Fruit fly (Drosophila melanogaster): Measurements from ENCODE around the gene CG7465.

CG7465 gene

DNA sequence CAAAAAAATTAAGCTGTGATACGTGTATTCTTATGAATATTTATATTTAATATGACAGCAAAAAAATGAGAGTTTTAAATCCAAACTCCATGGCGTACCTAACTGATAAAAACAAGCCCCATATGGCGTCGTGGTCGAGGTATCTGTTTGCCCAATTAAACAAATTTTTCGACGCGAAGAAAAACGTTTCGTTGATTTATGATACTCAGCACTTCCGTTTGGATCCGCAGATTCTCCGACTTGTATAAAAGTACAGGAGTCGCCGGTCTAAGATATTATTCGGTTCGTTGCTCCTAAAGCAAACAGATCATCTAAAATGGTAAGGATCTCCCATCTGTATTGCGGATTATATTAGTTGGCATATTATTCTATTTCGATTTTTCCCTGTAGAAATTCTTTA is 8.6 kb upstream of the CG7465 start, which contains the start of gene CG32248:
CG32248 (plus strand) TSS at position 301 of the 400 bp plus-strand sequence.
- TF ChIP-seq CG8478 (optimal IDR thresholded peaks at IDR 0.05), result no peak
- no peak for TF ChIP-seq CTCF (optimal IDR thresholded peaks at IDR 0.05)

DNA sequence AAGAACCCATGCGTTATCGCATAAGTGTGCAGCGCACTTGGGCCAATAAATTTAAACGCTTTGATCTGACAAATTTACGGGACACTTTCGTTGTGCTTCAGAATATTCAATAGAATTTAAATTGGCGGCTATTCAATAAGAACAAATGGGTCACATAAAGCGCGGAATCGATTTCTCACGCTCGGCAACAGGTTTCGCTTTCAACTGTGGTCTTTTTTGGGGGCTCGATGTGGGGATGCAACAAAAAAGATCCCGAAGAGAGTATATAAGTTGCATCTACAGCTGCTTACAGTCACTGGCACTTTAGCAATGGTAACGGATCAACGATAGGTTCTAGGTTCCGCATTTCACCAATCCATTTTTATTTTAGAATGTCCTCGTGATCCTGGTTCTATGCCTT is 7.3 kb upstream of the CG7465 start, which contains the start of gene CG11349:
CG11349 (plus strand) TSS at position 301 of the 400 bp plus-strand sequence.
- no peak for TF ChIP-seq CTCF (optimal IDR thresholded peaks at IDR 0.05)
- no peak for TF ChIP-seq CG8478 (optimal IDR thresholded peaks at IDR 0.05)

DNA sequence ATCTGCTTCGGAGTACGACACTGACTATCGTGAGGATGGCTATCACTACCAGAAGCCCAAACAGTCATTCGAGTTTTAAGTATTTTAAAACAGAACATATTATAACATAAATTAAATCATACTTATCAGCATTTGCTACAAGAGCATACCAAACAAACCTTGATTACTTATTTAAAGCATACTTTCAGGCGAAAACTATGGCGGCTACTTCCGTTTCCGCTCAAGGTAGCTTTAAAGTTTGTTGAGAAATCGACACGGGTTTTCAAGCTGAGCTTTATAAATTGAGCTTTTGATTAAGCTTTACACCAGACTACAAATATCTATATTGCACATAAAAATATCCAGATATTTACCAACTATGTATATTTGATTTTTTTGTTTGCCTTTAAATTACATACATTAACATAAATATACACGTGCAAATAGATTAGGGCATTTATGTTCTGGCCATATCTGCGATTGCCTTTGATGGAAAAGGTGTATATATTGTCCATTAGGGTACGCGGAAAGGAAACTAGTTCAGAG is 5.1 kb upstream of the CG7465 start:
- TF ChIP-seq CTCF (optimal IDR thresholded peaks at IDR 0.05) (no peak), CG8478 (optimal IDR thresholded peaks at IDR 0.05) (no peak)

DNA sequence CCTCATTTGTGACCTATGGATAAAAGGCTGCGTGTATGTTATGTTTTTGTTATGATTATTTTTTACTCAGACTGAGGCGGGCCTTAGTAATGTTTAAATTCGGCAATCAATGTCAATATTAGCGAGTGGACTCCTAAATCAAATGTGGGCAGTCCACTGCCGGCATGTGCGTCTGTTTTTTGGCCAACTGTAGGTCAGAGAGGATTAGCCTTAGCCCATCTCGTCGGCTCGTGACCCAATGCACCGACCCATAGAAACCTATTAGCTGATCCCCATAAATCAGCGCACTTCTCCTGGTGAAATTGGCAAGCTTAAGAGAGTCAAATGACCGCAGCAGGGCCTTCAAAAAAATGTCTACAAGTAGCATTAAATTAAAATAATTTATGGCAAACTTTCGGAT is 4.4 kb upstream of the CG7465 start:
- no peak for TF ChIP-seq CG8478 (optimal IDR thresholded peaks at IDR 0.05)
- TF ChIP-seq CTCF (optimal IDR thresholded peaks at IDR 0.05), result no peak

DNA sequence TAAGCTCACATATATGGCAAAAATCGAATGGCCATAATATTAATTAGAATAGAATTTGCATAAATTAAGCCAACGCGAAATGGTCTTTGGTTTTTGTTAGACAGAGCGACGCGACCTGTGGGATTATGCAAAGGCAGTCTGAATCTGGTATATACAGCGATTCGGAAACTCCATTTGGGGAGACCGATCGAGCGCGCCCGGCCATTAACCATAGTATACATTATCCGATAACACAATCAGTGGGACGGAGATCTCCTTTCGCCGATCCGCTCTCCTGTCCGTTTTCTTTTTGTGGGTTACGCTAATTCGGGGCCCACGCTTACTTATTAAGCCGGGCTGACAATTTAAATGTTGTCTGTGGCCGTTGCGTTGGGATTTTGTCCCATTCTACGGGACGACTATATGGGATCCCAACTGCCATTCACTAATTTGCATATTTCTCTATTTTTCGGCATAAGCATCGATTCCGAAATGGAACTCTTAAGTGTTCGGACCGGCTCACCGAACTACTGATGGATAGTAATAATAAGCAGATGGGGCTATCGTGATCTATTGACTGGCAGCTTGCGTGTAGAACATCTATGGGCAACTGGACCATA is 2.3 kb upstream of the CG7465 start:
- TF ChIP-seq CG8478 (optimal IDR thresholded peaks at IDR 0.05) (no peak), CTCF (optimal IDR thresholded peaks at IDR 0.05) (no peak)

DNA sequence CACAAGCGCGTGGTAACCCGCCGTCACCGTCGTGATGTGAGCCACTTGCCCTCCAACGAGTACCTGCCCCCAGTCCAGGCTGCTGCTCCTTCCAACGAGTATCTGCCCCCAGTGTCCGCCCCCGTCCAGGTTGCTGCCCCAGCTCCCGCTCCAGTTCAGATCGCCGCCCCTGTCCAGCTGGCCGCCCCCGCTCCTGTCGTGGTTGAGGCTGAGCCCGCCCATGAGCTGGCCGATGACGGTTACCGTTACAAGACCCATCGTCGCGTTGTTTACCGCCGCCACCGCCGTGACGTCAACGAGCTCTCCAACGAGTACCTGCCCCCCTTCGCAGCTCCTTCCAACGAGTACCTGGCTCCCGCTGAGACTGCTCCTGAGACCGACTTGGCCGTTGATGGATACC is 681 bp downstream of the CG7465 start:
- TF ChIP-seq CG8478 (optimal IDR thresholded peaks at IDR 0.05) (no peak), CTCF (optimal IDR thresholded peaks at IDR 0.05) (no peak)

DNA sequence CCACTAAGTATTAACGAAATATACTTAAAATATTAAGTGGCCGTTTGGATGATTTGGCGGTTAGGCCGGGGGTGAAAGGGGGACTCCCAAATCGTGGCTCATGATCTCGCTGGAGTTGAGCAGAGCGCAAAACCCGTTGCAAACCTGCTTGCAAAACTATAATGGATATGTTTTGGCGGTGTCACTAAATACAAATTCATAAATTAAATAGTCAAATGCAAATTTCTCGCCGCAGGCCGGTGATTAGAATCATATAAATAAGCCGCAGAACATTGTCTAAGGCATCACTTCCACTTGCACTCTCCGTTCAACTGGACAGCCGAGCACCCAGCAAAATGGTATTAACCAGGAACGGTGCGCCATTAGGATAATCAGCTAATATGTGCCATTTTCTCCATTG is 2.4 kb downstream of the CG7465 start, which contains the start of gene CG11350:
CG11350 (plus strand) TSS at position 301 of the 400 bp plus-strand sequence.
- TF ChIP-seq CTCF (optimal IDR thresholded peaks at IDR 0.05) (no peak), CG8478 (optimal IDR thresholded peaks at IDR 0.05) (no peak)

DNA sequence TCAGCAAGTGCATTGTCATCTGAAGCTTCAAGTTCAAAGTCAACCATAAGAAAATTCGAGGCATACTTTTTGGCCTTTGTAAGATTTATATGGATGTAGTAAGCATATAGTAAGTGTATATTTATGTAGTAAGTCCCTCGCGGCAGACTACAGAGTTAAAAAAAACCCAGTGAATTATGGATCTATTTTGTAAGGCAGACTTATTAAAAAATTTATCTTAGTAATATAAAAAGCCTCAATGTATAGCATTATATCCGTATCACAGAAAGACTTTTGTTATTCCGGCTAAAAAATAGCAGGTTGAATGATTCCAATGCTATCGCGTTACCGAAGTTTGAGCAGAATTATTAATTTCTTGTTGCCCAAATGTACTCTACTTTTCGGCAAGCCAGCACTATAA is 4.5 kb downstream of the CG7465 start:
- TF ChIP-seq CG8478 (optimal IDR thresholded peaks at IDR 0.05), result no peak
- no peak for TF ChIP-seq CTCF (optimal IDR thresholded peaks at IDR 0.05)

DNA sequence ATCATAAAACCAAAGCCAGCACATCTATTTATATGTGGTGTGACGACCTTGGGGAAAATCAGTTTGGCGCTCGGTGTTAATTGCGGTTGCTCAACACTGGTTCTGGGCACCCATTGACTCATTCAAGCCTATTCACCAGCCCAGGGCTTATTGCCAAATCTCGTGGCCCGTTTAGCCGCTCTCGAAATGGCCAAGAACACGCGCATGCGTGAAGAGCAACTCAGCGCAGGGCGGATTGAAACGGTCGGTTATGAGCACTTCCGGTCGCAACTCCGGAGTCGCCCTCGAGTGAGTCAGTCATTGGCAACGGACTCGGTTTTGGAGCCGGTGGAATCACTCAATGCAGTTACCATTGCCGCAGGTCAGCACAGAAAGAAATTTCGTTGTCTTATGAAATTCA is 9.4 kb downstream of the CG7465 start:
- TF ChIP-seq CTCF (optimal IDR thresholded peaks at IDR 0.05), result no peak

DNA sequence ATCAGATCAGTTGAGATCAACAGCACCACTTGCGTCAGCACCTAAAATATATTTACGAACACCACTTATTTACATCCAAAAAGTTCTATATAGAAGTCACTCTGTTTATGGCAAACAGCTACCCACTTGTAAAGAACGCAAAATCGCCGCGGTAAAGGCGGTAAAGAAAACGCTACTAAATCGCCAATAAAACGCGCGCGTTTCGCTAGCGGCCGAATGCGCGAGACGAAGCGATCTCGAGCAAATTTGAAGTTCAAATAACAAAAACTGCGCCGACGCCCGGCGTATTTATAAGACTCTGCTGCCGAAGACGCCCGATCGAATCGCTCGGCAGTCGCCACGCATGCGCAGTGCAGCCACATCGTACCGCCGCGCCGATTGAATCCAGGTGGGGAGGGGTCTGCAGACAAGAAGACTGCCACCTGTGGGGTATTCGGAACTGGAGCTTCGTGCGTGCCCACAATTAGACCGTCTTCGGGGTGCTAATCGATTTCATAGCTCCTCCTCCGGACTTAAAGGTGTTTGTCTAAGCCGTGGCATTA is 10.7 kb downstream of the CG7465 start, which contains the start of gene CG13722:
CG13722 (minus strand) TSS at position 262 of the 542 bp plus-strand sequence.
- no peak for TF ChIP-seq CTCF (optimal IDR thresholded peaks at IDR 0.05)
- no peak for TF ChIP-seq CG8478 (optimal IDR thresholded peaks at IDR 0.05)

DNA sequence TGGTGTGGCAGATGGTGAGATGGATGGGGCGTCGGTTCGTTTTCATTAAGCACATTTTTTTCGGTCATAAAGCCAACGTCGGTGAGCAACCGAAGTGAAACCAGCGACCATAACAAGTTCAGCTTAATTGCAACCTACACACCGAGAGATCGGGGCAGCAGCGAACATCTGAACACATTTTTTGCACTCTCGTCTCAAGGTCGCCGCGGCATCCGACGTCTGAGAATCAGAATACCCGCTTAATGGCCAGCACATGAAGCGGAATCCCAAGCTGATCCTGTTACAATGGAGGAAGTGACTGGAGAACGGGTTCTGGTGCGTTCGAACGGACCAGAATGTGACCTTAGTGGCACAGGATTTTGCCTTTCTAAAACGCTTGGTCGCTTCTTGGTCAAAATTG is 13.5 kb downstream of the CG7465 start:
- TF ChIP-seq CTCF (optimal IDR thresholded peaks at IDR 0.05), result no peak
- TF ChIP-seq CG8478 (optimal IDR thresholded peaks at IDR 0.05), result no peak

DNA sequence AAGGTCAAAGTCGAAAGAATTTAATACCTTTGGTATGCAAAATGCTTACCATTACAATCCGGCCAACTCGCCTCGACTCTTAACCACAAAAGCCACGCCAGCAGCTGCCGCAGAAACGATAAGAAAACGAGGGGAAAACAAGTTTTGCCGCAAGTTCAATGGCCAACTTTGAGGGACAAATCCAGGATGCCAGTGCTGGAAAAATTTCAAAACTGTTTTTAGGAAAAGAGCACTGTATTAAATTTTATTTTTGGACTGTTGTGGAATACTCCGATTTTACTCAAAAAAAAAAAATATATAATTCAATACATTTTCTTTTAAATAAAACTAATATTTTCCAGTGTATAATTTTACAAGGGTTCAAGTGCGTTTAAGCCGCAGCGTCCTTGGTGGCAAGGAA is 14.5 kb downstream of the CG7465 start:
- TF ChIP-seq CG8478 (optimal IDR thresholded peaks at IDR 0.05) (no peak), CTCF (optimal IDR thresholded peaks at IDR 0.05) (no peak)

DNA sequence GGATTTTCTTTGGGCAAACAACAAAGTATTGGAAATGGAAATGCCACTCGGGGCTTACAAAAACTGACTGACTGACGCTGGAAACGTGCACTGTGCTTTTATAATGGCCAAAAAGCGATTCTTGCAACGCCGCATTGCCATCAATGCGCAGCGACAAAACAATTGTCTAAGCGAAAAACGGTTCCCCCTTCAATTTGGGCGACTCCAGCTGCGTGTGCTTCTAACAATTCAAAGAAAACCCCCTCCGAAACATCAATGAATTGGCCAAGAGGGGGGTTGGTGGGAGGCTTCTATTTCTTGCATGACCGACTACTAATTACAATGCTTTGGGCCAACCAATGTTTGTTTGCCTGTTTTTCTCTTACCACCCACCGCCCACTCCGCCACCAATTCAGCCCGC is 17.6 kb downstream of the CG7465 start, which contains the start of gene CG13721:
CG13721 (minus strand) TSS at position 101 of the 400 bp plus-strand sequence.
- TF ChIP-seq CTCF (optimal IDR thresholded peaks at IDR 0.05) (no peak), CG8478 (optimal IDR thresholded peaks at IDR 0.05) (no peak)

DNA sequence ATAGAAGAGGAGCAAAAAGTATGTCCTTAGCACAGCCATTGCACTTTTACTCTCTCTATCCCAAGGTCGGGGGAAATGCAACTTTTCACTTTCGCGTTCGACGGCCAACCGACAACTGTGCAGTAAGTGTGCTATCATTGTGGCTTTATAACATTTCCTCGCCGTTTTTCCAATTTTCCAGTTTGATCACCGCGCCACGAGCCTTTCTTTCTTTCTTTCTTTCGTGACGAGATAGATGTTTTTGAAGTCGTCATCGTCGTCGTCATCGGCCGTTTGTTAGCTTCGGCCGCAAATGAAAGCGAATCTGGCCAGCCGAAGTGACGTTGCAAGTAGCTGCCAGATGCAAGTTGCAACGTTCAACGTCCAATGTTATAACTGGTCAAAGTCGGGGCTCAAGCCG is 20.3 kb downstream of the CG7465 start, which contains the start of gene CG13720:
CG13720 (minus strand) TSS at position 101 of the 400 bp plus-strand sequence.
- TF ChIP-seq CTCF (optimal IDR thresholded peaks at IDR 0.05), result no peak

DNA sequence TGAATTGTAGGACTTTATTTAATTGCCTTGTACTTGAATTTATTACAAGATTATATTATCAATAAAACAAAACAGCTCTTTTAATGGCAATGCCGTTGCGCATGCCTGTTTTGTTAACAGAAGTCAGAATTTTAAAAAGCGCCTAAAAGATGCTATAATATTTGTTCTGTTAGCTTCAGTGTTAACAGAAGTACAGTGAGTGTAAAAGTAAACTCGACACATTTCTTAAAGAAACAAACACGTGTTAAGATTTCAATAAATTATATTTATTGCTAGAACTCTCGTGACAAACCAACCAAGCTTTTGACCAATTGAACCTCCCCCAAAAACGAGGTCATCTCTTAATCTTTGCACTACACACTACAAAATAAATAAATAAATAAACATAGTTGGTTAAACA is 21.3 kb downstream of the CG7465 start:
- TF ChIP-seq CTCF (optimal IDR thresholded peaks at IDR 0.05), result no peak

DNA sequence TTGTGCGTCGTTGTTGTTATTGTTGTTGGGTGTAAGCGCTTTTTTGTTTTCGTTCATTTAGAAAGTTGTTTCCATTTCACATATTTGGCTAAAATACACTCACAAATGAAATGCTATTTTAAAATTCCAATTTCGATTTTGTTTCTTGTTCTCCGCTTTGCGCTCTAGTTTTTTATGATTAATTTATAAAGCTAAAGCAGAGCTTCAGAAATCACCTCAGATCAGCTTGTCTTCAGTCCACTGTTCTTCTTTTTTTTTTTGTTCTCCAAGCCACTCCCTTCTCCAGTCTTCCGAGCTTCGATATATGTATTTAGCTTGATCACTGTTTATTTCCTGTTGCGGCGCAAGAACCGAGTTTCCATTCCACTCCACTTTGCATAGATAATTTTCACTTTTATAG is 27.8 kb downstream of the CG7465 start:
- TF ChIP-seq CG8478 (optimal IDR thresholded peaks at IDR 0.05) (no peak), CTCF (optimal IDR thresholded peaks at IDR 0.05) (no peak)
